Worm (Caenorhabditis elegans) whole organism, L4/young adult: ENCODE measurements around the gene srh-136.

Source experiments
- W03F9.2 ChIP-seq: fragments of 150-350 bp; optimal IDR thresholded peaks from 2 replicates; lab custom pipeline; 2014; ENCODE audit warnings: missing biosample characterization, missing genetic modification characterization
- him-1 ChIP-seq: sonication (generic microtip); optimal IDR thresholded peaks from 2 replicates; lab custom pipeline; 2016; ENCODE audit warnings: missing genotype, missing genetic modification reagents, missing genetic modification characterization, missing compliant biosample characterization

DNA sequence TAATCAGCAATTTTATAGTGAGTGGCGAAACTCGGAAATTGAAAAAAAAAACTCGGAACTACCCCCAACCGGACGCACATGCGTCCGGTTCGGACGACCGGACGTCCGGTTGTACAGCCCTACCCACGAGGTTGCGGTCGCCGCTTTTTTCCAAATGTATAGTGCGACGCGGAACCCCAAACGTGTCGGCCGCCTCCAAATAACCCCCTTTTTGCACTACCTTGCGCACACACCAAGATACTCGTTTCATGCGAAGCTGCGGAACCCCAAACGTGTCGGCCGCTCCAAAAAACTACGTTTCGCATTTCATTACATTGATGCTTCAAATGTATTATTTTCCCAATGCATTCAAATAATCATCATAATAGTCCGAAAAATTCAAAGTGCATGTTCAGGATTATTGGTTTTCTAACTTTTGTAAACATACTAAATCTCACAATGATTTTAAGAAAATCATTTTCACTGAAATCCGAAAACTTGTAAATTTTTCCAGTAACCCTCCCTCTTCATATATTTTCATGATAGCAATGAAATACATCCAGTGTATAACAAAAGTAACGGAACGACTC lies 25.3 kb downstream of the srh-136 start, which contains the start of gene srw-35:
- TF ChIP-seq W03F9.2, result no peak
- TF ChIP-seq him-1, result no peak
